Worm (Caenorhabditis elegans): ENCODE results near the gene cal-1.

DNA sequence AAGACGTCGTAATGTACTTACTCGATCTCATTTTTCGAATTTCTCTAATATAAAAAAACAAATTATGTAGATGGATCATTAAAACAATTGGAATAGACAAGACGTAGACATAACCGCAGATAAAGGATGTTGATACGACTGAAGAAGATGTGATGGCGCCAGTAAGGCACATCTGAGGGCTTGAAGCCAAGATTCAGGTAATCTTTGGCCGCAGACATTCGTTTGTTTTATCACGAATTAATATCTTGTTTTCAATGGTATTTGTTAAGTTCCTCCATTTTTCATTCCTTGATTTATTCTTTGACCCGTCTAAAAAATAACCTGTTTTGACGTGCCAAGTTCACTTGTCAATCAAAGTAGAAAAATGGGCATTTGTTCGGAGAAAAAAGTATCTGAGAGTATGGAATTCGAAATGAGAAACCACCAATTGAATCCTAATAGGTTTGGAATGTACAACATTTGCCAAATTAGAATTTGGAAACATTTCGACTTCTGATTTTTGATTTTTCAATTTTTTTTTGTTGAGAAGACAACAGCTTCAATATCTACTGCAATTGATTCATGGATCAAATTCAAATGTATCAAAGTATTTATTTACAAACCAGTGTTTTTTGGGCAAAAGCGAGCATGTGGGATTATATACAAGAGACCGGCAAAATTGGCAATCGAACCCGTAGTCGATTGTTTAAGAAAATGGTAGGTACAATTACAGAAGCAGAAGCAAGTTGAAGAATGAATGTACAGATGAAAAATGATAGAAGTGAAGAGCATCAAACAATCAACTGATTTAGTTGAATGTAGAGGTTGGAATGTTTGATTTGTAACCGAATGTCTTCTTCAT lies 34.8 kb upstream of the cal-1 start:
- TF ChIP-seq nhr-10 (tag; optimal IDR thresholded peaks at IDR 0.05) (no peak), lin-39 (tag; optimal IDR thresholded peaks at IDR 0.05) (no peak), ctbp-1 (GFP tag; IDR thresholded peaks at IDR 0.05) (no peak), daf-12 (tag; optimal IDR thresholded peaks at IDR 0.05) (no peak), spr-3 (GFP tag; optimal IDR thresholded peaks at IDR 0.05) (no peak), nhr-25 (tag; optimal IDR thresholded peaks at IDR 0.05; ENCODE audit: borderline replicate concordance, insufficient read depth) (peak; percentile 39), egl-27 (tag; optimal IDR thresholded peaks at IDR 0.05) (no peak), lin-13 (GFP tag; optimal IDR thresholded peaks at IDR 0.05) (no peak), pqm-1 (tag; optimal IDR thresholded peaks at IDR 0.05) (no peak)

Measured in whole organism, L4 larva.